Fruit fly (Drosophila melanogaster): ENCODE measurements around the gene CG12104.
A peak's percentile ranks its signal among the peaks of the same experiment; 100 is the strongest.

Gene CG12104

DNA sequence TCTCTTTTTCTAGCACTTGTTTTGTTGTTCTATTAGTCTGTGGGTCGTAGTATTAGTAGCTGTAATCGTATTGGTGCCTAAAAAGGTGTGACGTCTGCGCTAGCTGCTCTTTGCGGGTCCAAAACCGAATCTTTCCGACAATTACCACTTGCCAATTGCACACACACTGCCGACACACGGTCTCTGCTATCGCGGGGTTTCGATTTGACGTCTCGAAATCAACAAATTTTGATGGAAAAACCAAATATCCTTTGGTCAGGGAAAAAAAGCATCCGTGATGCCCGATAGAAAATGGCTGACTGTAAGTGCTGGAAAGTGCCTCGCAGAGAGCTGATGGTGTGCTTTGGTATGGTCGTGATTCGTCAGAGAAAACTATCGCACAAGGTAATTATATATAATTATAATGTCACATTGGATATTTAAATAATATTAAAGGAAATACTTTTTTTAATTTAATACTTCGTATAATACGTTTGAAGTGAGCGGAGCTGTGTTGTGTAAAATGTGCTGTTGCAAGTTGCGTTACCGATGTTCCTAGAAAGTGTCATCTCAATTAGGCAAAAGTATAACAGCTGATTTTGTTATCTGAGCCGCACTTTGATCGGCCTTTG, 44.2 kb downstream of the CG12104 start, which contains the start of the genes Pex10 and CG12099:
Pex10 (plus strand) TSS at position 51 of the 611 bp plus-strand sequence.
CG12099 (minus strand) TSS at position 307 of the 611 bp plus-strand sequence.
- no peak for TF ChIP-seq pan (optimal IDR thresholded peaks at IDR 0.05)
- TF ChIP-seq CG32264 (GFP tag; optimal IDR thresholded peaks at IDR 0.05) = peak; percentile 9
- no peak for TF ChIP-seq CrebA (GFP tag; optimal IDR thresholded peaks at IDR 0.05; ENCODE audit: borderline replicate concordance)
- TF ChIP-seq HLH106 (tag; optimal IDR thresholded peaks at IDR 0.05) = peak; percentile 92
- no peak for TF ChIP-seq Mio (GFP tag; optimal IDR thresholded peaks at IDR 0.05)
- no peak for TF ChIP-seq Hr78 (GFP tag; optimal IDR thresholded peaks at IDR 0.05)
- no peak for TF ChIP-seq usp (GFP tag; optimal IDR thresholded peaks at IDR 0.05)
- TF ChIP-seq Vsx2 (GFP tag; optimal IDR thresholded peaks at IDR 0.05; ENCODE audit: partially characterized antibody) = no peak
- peak; percentile 80 for TF ChIP-seq fru (GFP tag; optimal IDR thresholded peaks at IDR 0.05)
- TF ChIP-seq rgr (GFP tag; optimal IDR thresholded peaks at IDR 0.05) = peak; percentile 90
- TF ChIP-seq ey (GFP tag; optimal IDR thresholded peaks at IDR 0.05) = peak; percentile 80
- peak; percentile 31 for TF ChIP-seq Hr83 (GFP tag; optimal IDR thresholded peaks at IDR 0.05; ENCODE audit: poor library complexity, severe bottlenecking)
- TF ChIP-seq br (GFP tag; optimal IDR thresholded peaks at IDR 0.05) = peak; percentile 78
- TF ChIP-seq sage (GFP tag; optimal IDR thresholded peaks at IDR 0.05) = no peak
- no peak for TF ChIP-seq tai (GFP tag; optimal IDR thresholded peaks at IDR 0.05)
- no peak for TF ChIP-seq jim (GFP tag; optimal IDR thresholded peaks at IDR 0.05)
- no peak for TF ChIP-seq dl (GFP tag; optimal IDR thresholded peaks at IDR 0.05; ENCODE audit: insufficient read depth in 1 of 2, partially characterized antibody in 2 of 2)
- TF ChIP-seq Rel (GFP tag; optimal IDR thresholded peaks at IDR 0.05) = peak; percentile 61
- peak; percentile 66 for TF ChIP-seq Rel (tag; optimal IDR thresholded peaks at IDR 0.05)
- no peak for TF ChIP-seq Myc (optimal IDR thresholded peaks at IDR 0.05)
- peak; percentile 88 for TF ChIP-seq OdsH (GFP tag; optimal IDR thresholded peaks at IDR 0.05)
- no peak for TF ChIP-seq Abd-B (GFP tag; optimal IDR thresholded peaks at IDR 0.05)
- TF ChIP-seq h (GFP tag; optimal IDR thresholded peaks at IDR 0.05) = peak; percentile 90
- TF ChIP-seq Sp1 (GFP tag; optimal IDR thresholded peaks at IDR 0.05) = peak; percentile 87
- no peak for TF ChIP-seq dsf (GFP tag; optimal IDR thresholded peaks at IDR 0.05; ENCODE audit: borderline replicate concordance)
- peak; percentile 92 for TF ChIP-seq sv (GFP tag; optimal IDR thresholded peaks at IDR 0.05)
- peak; percentile 84 for TF ChIP-seq dmrt93B (GFP tag; optimal IDR thresholded peaks at IDR 0.05)
- TF ChIP-seq psq (GFP tag; optimal IDR thresholded peaks at IDR 0.05) = peak; percentile 84
- TF ChIP-seq woc (GFP tag; optimal IDR thresholded peaks at IDR 0.05) = peak; percentile 67
- TF ChIP-seq Dif (GFP tag; optimal IDR thresholded peaks at IDR 0.05; ENCODE audit: partially characterized antibody) = no peak
- TF ChIP-seq foxo (GFP tag; optimal IDR thresholded peaks at IDR 0.05) = peak in 1 of 2 experiments; percentile 93
- TF ChIP-seq GATAd (GFP tag; optimal IDR thresholded peaks at IDR 0.05) = peak; percentile 61
- peak; percentile 90 for TF ChIP-seq Hnf4 (GFP tag; optimal IDR thresholded peaks at IDR 0.05)
- TF ChIP-seq Jra (GFP tag; optimal IDR thresholded peaks at IDR 0.05) = no peak
- TF ChIP-seq brk (GFP tag; optimal IDR thresholded peaks at IDR 0.05) = no peak
- no peak for TF ChIP-seq lola (GFP tag; optimal IDR thresholded peaks at IDR 0.05)
- no peak for TF ChIP-seq Dfd (GFP tag; optimal IDR thresholded peaks at IDR 0.05)
- TF ChIP-seq CG9705 (GFP tag; optimal IDR thresholded peaks at IDR 0.05) = peak; percentile 89
- TF ChIP-seq N (GFP tag; optimal IDR thresholded peaks at IDR 0.05) = no peak

DNA sequence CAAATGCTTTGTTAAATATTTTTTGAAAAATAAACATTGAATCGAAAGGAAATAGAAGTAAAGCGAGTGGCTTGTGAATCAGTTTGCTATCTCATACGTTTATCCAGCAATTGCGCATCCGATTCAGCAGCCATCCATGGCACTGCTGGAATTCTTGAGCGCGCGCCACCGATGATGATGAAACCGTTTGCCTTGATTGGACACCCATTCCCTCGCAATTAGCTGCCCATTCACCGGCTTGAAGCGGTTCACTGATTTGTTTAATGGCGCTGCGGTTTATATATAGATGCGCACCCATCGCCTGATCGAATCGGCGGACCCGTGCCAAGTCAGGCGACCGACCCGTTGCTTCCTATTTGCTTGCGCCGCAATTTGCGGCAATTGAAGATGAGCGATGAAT, 49.3 kb downstream of the CG12104 start, which contains the start of gene Pcyt2:
Pcyt2 (plus strand) TSS at position 301 of the 400 bp plus-strand sequence.
- TF ChIP-seq CG9705 (GFP tag; optimal IDR thresholded peaks at IDR 0.05) = no peak
- no peak for TF ChIP-seq foxo (GFP tag; optimal IDR thresholded peaks at IDR 0.05)
- TF ChIP-seq Rel (GFP tag; optimal IDR thresholded peaks at IDR 0.05) = no peak
- TF ChIP-seq Rel (tag; optimal IDR thresholded peaks at IDR 0.05) = no peak
- TF ChIP-seq dmrt93B (GFP tag; optimal IDR thresholded peaks at IDR 0.05) = no peak
- no peak for TF ChIP-seq woc (GFP tag; optimal IDR thresholded peaks at IDR 0.05)
- no peak for TF ChIP-seq HLH106 (tag; optimal IDR thresholded peaks at IDR 0.05)
- TF ChIP-seq Abd-B (GFP tag; optimal IDR thresholded peaks at IDR 0.05) = no peak
- TF ChIP-seq sage (GFP tag; optimal IDR thresholded peaks at IDR 0.05) = no peak
- no peak for TF ChIP-seq CrebA (GFP tag; optimal IDR thresholded peaks at IDR 0.05; ENCODE audit: borderline replicate concordance)
- TF ChIP-seq ey (GFP tag; optimal IDR thresholded peaks at IDR 0.05) = no peak
- TF ChIP-seq Hr78 (GFP tag; optimal IDR thresholded peaks at IDR 0.05) = no peak
- TF ChIP-seq N (GFP tag; optimal IDR thresholded peaks at IDR 0.05) = no peak

All from whole organism, wandering third instar larva.